Fruit fly (Drosophila melanogaster): Measurements from ENCODE around the gene nkd.

nkd gene

dm6 chr3L:18995667-18996029 is 49.6 kb downstream of the nkd start (continued):
- no peak for TF ChIP-seq PHDP (tag; optimal IDR thresholded peaks at IDR 0.05)
- peak; percentile 21 for TF ChIP-seq Dp (GFP tag; optimal IDR thresholded peaks at IDR 0.05)
- no peak for TF ChIP-seq sob (GFP tag; IDR thresholded peaks at IDR 0.05)
- peak; percentile 27; the same call in 1 of the 2 replicates for TF ChIP-seq bbx (GFP tag; IDR thresholded peaks at IDR 0.05; ENCODE audit: partially characterized antibody)
- TF ChIP-seq H2.0 (GFP tag; IDR thresholded peaks at IDR 0.05), result no peak
- TF ChIP-seq toy (GFP tag; IDR thresholded peaks at IDR 0.05), result no peak
- TF ChIP-seq tll (GFP tag; optimal IDR thresholded peaks at IDR 0.05), result no peak
- TF ChIP-seq Opbp (GFP tag; IDR thresholded peaks at IDR 0.05; ENCODE audit: partially characterized antibody), result no peak
- no peak for TF ChIP-seq Ets97D (GFP tag; optimal IDR thresholded peaks at IDR 0.05)
- TF ChIP-seq CG13123 (GFP tag; optimal IDR thresholded peaks at IDR 0.05), result no peak
- no peak for TF ChIP-seq odd (GFP tag; optimal IDR thresholded peaks at IDR 0.05)
- TF ChIP-seq ems (GFP tag; optimal IDR thresholded peaks at IDR 0.05), result no peak
- TF ChIP-seq CG7556 (GFP tag; optimal IDR thresholded peaks at IDR 0.05), result no peak
- TF ChIP-seq Xrp1 (GFP tag; IDR thresholded peaks at IDR 0.05), result no peak
- peak; percentile 32; the same call in 1 of the 2 replicates for TF ChIP-seq CG13287 (GFP tag; IDR thresholded peaks at IDR 0.05; ENCODE audit: partially characterized antibody)
- peak; percentile 32 for TF ChIP-seq CG13894 (tag; optimal IDR thresholded peaks at IDR 0.05)
- peak; percentile 56 for TF ChIP-seq E2f2 (GFP tag; IDR thresholded peaks at IDR 0.05)
- 0 out of 2 replicates have a peak, but pooled peaks have one; percentile 9 for TF ChIP-seq Scr (GFP tag; IDR thresholded peaks at IDR 0.05; ENCODE audit: partially characterized antibody)
- TF ChIP-seq CG31441 (GFP tag; IDR thresholded peaks at IDR 0.05), result no peak
- TF ChIP-seq CG16863 (GFP tag; optimal IDR thresholded peaks at IDR 0.05), result no peak
- peak; percentile 42; the same call in 1 of the 2 replicates for TF ChIP-seq amos (GFP tag; IDR thresholded peaks at IDR 0.05; ENCODE audit: partially characterized antibody)
- TF ChIP-seq otp (GFP tag; IDR thresholded peaks at IDR 0.05), result 0 out of 3 replicates have a peak, but pooled peaks have one; percentile 4
- TF ChIP-seq bsh (GFP tag; optimal IDR thresholded peaks at IDR 0.05), result no peak
- TF ChIP-seq CG10147 (GFP tag; optimal IDR thresholded peaks at IDR 0.05), result no peak
- TF ChIP-seq CG18599 (GFP tag; optimal IDR thresholded peaks at IDR 0.05), result no peak
- TF ChIP-seq Abd-B (GFP tag; optimal IDR thresholded peaks at IDR 0.05), result no peak
- TF ChIP-seq CG7963 (GFP tag; IDR thresholded peaks at IDR 0.05; ENCODE audit: partially characterized antibody), result no peak
- TF ChIP-seq CG1832 (GFP tag; optimal IDR thresholded peaks at IDR 0.05), result no peak
- TF ChIP-seq sd (tag; optimal IDR thresholded peaks at IDR 0.05), result peak; percentile 12
- TF ChIP-seq gcm2 (GFP tag; optimal IDR thresholded peaks at IDR 0.05), result no peak
- TF ChIP-seq Lhr (GFP tag; optimal IDR thresholded peaks at IDR 0.05), result no peak
- no peak for TF ChIP-seq CG2202 (tag; optimal IDR thresholded peaks at IDR 0.05)
- TF ChIP-seq CG6654 (GFP tag; optimal IDR thresholded peaks at IDR 0.05), result no peak
- TF ChIP-seq YL-1 (GFP tag; optimal IDR thresholded peaks at IDR 0.05), result no peak
- no peak for TF ChIP-seq Nf-YA (GFP tag; IDR thresholded peaks at IDR 0.05)
- TF ChIP-seq Med (GFP tag), result no peak
- TF ChIP-seq CG7786 (GFP tag; optimal IDR thresholded peaks at IDR 0.05), result no peak
- TF ChIP-seq abd-A (tag; optimal IDR thresholded peaks at IDR 0.05), result peak; percentile 13
- no peak for TF ChIP-seq kah (GFP tag; optimal IDR thresholded peaks at IDR 0.05)
- no peak for TF ChIP-seq Ptx1 (GFP tag; IDR thresholded peaks at IDR 0.05)
- TF ChIP-seq CG5953 (GFP tag; IDR thresholded peaks at IDR 0.05), result no peak
- no peak for TF ChIP-seq CG9437 (GFP tag; optimal IDR thresholded peaks at IDR 0.05)
- TF ChIP-seq CG17829 (tag; optimal IDR thresholded peaks at IDR 0.05), result no peak
- no peak for TF ChIP-seq Adf1 (GFP tag; IDR thresholded peaks at IDR 0.05)
- peak; percentile 13 for TF ChIP-seq CG10543 (GFP tag; optimal IDR thresholded peaks at IDR 0.05)
- TF ChIP-seq dimm (GFP tag; IDR thresholded peaks at IDR 0.05), result no peak
- TF ChIP-seq Ets65A (GFP tag), result no peak
- peak; percentile 15; the same call in 1 of the 3 replicates for TF ChIP-seq ci (GFP tag; IDR thresholded peaks at IDR 0.05)
- TF ChIP-seq lab (GFP tag; optimal IDR thresholded peaks at IDR 0.05), result no peak
- no peak for TF ChIP-seq jing (GFP tag; optimal IDR thresholded peaks at IDR 0.05)
